Worm (Caenorhabditis elegans) whole organism, L4 larva: ENCODE measurements around the gene F54F2.9.
A peak's percentile ranks its signal among the peaks of the same experiment; 100 is the strongest.

Experiments
- ceh-82 ChIP-seq: sonication (generic microtip); optimal IDR thresholded peaks from 2 replicates; lab custom pipeline; 2017; ENCODE audit warnings: missing biosample characterization, missing genetic modification characterization
- ces-1 ChIP-seq: fragments of 150-350 bp; sonication (generic microtip); optimal IDR thresholded peaks from 4 replicates; lab custom pipeline; 2014; ENCODE audit warnings: missing biosample characterization, missing genetic modification reagents, missing genetic modification characterization
- lin-15B ChIP-seq: fragments of 150-350 bp; sonication (generic microtip); optimal IDR thresholded peaks from 3 replicates; lab custom pipeline; 2014; ENCODE audit warnings: missing biosample characterization, missing genetic modification characterization
- lsy-2 ChIP-seq, 2 experiments: fragments of 150-350 bp in 1 of 2; sonication (generic microtip) in 1 of 2; optimal IDR thresholded peaks; 2 replicates each; lab custom pipeline; 2014 to 2017; ENCODE audit warnings: missing biosample characterization in 2 of 2, missing genetic modification characterization in 2 of 2
- nhr-237 ChIP-seq: sonication (generic microtip); optimal IDR thresholded peaks from 2 replicates; lab custom pipeline; 2017; ENCODE audit warnings: missing biosample characterization, missing genetic modification characterization
- unc-39 ChIP-seq: sonication (generic microtip); optimal IDR thresholded peaks from 2 replicates; lab custom pipeline; 2017; ENCODE audit warnings: missing biosample characterization, missing genetic modification characterization

DNA sequence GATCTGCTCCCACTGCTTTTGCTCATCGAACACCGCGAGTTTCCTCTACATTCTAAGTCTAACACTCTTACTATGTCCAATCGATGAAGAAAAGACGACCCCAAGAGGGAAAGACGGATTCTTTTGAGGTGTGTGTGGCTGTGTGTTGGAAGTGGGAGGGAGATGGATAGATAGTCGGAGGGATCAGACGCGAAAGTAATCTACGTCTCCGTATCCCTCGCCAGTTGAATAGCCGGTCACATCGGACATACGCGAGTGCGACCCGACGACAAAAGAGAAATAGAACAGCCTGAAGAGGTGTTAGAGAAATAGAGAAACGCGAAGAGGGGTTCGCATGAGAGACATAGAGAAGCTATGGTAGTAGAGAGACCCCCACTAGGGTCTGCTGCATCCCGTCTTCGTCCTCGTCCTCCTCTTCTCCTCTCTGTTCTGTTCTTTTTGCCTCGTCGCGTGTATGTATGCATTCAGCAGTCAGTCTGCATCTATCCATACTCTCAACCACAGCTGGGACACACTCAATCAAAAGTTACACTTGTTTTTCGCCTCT, 31.4 kb downstream of the F54F2.9 start:
- TF ChIP-seq lin-15B (no peak), ceh-82 (tag; lab: Kevin White, UChicago) (no peak), ces-1 (GFP tag; lab: Kevin White, UChicago) (peak; percentile 69), unc-39 (tag; lab: Kevin White, UChicago) (no peak), nhr-237 (tag; lab: Kevin White, UChicago) (peak; percentile 58), lsy-2 (tag; optimal IDR thresholded peaks at IDR 0.05; lab: Kevin White, UChicago) (peak; percentile 91 to 93)
